Fruit fly (Drosophila melanogaster) whole organism, prepupa: ENCODE data around the gene AdipoR.
A peak's percentile ranks its signal among the peaks of the same experiment; 100 is the strongest.

Experiments
- CG15336 ChIP-seq: fragments of 200-800 bp; sonication (Bioruptor generic); IDR thresholded peaks from 2 replicates; pipeline ENCODE4 v1.3.6; 2022; ENCODE audit warnings: missing biosample characterization, missing genetic modification characterization
- CG16779 ChIP-seq: fragments of 200-800 bp; sonication (Bioruptor generic); optimal IDR thresholded peaks from 3 replicates; lab custom pipeline; 2017; ENCODE audit warnings: missing biosample characterization, mild to moderate bottlenecking, missing genetic modification characterization
- CG4318 ChIP-seq: fragments of 200-800 bp; sonication (Bioruptor generic); optimal IDR thresholded peaks from 3 replicates; lab custom pipeline; 2017; ENCODE audit warnings: missing biosample characterization, mild to moderate bottlenecking, missing genetic modification characterization
- CG6276 ChIP-seq: fragments of 200-800 bp; sonication (Bioruptor generic); optimal IDR thresholded peaks from 2 replicates; lab custom pipeline; 2017; ENCODE audit warnings: missing biosample characterization, mild to moderate bottlenecking, missing genetic modification characterization
- CG8632 ChIP-seq: fragments of 200-800 bp; sonication (Bioruptor generic); optimal IDR thresholded peaks from 3 replicates; lab custom pipeline; 2016; ENCODE audit warnings: missing biosample characterization, missing genetic modification characterization
- Eip78C ChIP-seq: fragments of 200-800 bp; sonication (Bioruptor generic); peaks from one replicate; lab custom pipeline; 2016; ENCODE audit warnings: missing biosample characterization, missing genetic modification characterization
- Hr38 ChIP-seq: sonication (Bioruptor generic); optimal IDR thresholded peaks from 2 replicates; lab custom pipeline; 2016; ENCODE audit warnings: missing biosample characterization, missing genetic modification characterization
- Hr39 ChIP-seq: fragments of 200-800 bp; sonication (Bioruptor generic); optimal IDR thresholded peaks from 2 replicates; lab custom pipeline; 2016; ENCODE audit warnings: missing biosample characterization, missing genetic modification characterization
- Hr4 ChIP-seq: fragments of 200-800 bp; sonication (Bioruptor generic); optimal IDR thresholded peaks from 3 replicates; lab custom pipeline; 2016; ENCODE audit warnings: missing biosample characterization, missing genetic modification characterization
- achi ChIP-seq: fragments of 200-800 bp; sonication (Bioruptor generic); optimal IDR thresholded peaks from 3 replicates; lab custom pipeline; 2016; ENCODE audit warnings: missing biosample characterization, missing genetic modification characterization
- dac ChIP-seq: fragments of 200-800 bp; sonication (Bioruptor generic); optimal IDR thresholded peaks from 2 replicates; lab custom pipeline; 2017; ENCODE audit warnings: missing biosample characterization, mild to moderate bottlenecking, missing genetic modification characterization

dm6 chr3R:22533973-22534931 is 13.4 kb downstream of the AdipoR start:
- TF ChIP-seq Hr38, result no peak
- no peak for TF ChIP-seq achi (GFP tag; lab: Kevin White, UChicago)
- no peak for TF ChIP-seq CG8632 (GFP tag; lab: Kevin White, UChicago)
- no peak for TF ChIP-seq CG15336 (GFP tag; lab: Robert Waterston, UW)
- no peak for TF ChIP-seq CG16779 (tag; lab: Kevin White, UChicago)
- peak; percentile 53 for TF ChIP-seq Eip78C (GFP tag; lab: Kevin White, UChicago)
- no peak for TF ChIP-seq Hr4 (GFP tag; lab: Kevin White, UChicago)
- no peak for TF ChIP-seq dac (GFP tag; lab: Kevin White, UChicago)
- TF ChIP-seq CG6276 (GFP tag; lab: Kevin White, UChicago), result no peak
- no peak for TF ChIP-seq Hr39 (GFP tag; lab: Kevin White, UChicago)
- no peak for TF ChIP-seq CG4318
